Worm (Caenorhabditis elegans) whole organism, midembryonic: ENCODE results near the gene sek-3.

Source experiments
- med-1 ChIP-seq: sonication (generic microtip); optimal IDR thresholded peaks from 2 replicates; lab custom pipeline; 2017; ENCODE audit warnings: missing genetic modification characterization, mild to moderate bottlenecking, missing compliant biosample characterization, antibody characterized with exemption, missing genetic modification reagents; ENCODE audit not compliant: insufficient read depth
- ref-1 ChIP-seq: fragments of 200-800 bp; sonication (Bioruptor generic); conservative IDR thresholded peaks from 2 replicates; pipeline ENCODE4 v1.3.6; 2022; ENCODE audit warnings: missing genetic modification reagents, missing genetic modification characterization, missing compliant biosample characterization
- ztf-23 ChIP-seq: fragments of 200-800 bp; sonication (Bioruptor generic); IDR thresholded peaks from 2 replicates; pipeline ENCODE4 v1.3.6; 2022; ENCODE audit warnings: missing genetic modification reagents, missing genetic modification characterization, missing compliant biosample characterization

ce11 chrX:5037673-5038072 lies 20.0 kb downstream of the sek-3 start, which contains the start of gene ZC449.5:
- TF ChIP-seq ztf-23 (no peak), ref-1 (no peak), med-1 (no peak)
